Worm (Caenorhabditis elegans) whole organism, early embryonic: ENCODE results near the gene srr-6.

Experiments used
- B0310.2 ChIP-seq: sonication (generic microtip); optimal IDR thresholded peaks from 2 replicates; lab custom pipeline; 2016; ENCODE audit warnings: mild to moderate bottlenecking, missing genetic modification characterization, missing compliant biosample characterization
- F13C5.2 ChIP-seq: sonication (generic microtip); optimal IDR thresholded peaks from 2 replicates; lab custom pipeline; 2017; ENCODE audit warnings: mild to moderate bottlenecking, missing genetic modification characterization, inconsistent platforms, missing compliant biosample characterization
- aly-1 ChIP-seq: sonication (generic microtip); optimal IDR thresholded peaks from 2 replicates; lab custom pipeline; 2016; ENCODE audit warnings: missing genetic modification characterization, missing compliant biosample characterization
- ama-1 ChIP-seq: fragments of 150-350 bp; optimal IDR thresholded peaks from 2 replicates; lab custom pipeline; 2014
- ceh-13 ChIP-seq: fragments of 200-800 bp; sonication (Bioruptor generic); optimal IDR thresholded peaks from 2 replicates; lab custom pipeline; 2018; ENCODE audit warnings: mild to moderate bottlenecking, missing genetic modification characterization, missing compliant biosample characterization
- ceh-36 ChIP-seq: sonication (generic microtip); optimal IDR thresholded peaks from 2 replicates; lab custom pipeline; 2016; ENCODE audit warnings: missing genetic modification characterization, inconsistent platforms, missing compliant biosample characterization
- ets-7 ChIP-seq: sonication (generic microtip); optimal IDR thresholded peaks from 2 replicates; lab custom pipeline; 2016; ENCODE audit warnings: missing genotype, missing genetic modification characterization, missing compliant biosample characterization
- flt-1 ChIP-seq: fragments of 200-800 bp; sonication (Bioruptor generic); IDR thresholded peaks from 2 replicates; pipeline ENCODE4 v1.3.6; 2022; ENCODE audit warnings: missing genetic modification characterization, missing compliant biosample characterization
- hmbx-1 ChIP-seq: sonication (generic microtip); optimal IDR thresholded peaks from 2 replicates; lab custom pipeline; 2016; ENCODE audit warnings: mild to moderate bottlenecking, missing genetic modification characterization, missing compliant biosample characterization
- hmg-4 ChIP-seq: fragments of 200-800 bp; sonication (Bioruptor generic); optimal IDR thresholded peaks from 2 replicates; lab custom pipeline; 2018; ENCODE audit warnings: mild to moderate bottlenecking, missing genetic modification characterization, missing compliant biosample characterization
- hnd-1 ChIP-seq: sonication (generic microtip); optimal IDR thresholded peaks from 2 replicates; lab custom pipeline; 2016; ENCODE audit warnings: missing genetic modification characterization, missing compliant biosample characterization
- pes-1 ChIP-seq: fragments of 200-800 bp; sonication (Bioruptor generic); IDR thresholded peaks from 2 replicates; pipeline ENCODE4 v1.3.6; 2022; ENCODE audit warnings: missing genetic modification reagents, missing genetic modification characterization, missing compliant biosample characterization
- scrt-1 ChIP-seq: fragments of 200-800 bp; sonication (Bioruptor generic); IDR thresholded peaks from 2 replicates; pipeline ENCODE4 v1.3.6; 2022; ENCODE audit warnings: missing genetic modification characterization, missing compliant biosample characterization
- sea-1 ChIP-seq: fragments of 200-800 bp; sonication (Bioruptor generic); conservative IDR thresholded peaks from 2 replicates; pipeline ENCODE4 v1.3.6; 2022; ENCODE audit warnings: missing genetic modification characterization, missing compliant biosample characterization
- tbx-11 ChIP-seq: fragments of 200-800 bp; sonication (Bioruptor generic); IDR thresholded peaks from 2 replicates; pipeline ENCODE4 v1.3.6; 2022; ENCODE audit warnings: missing genetic modification characterization, missing compliant biosample characterization
- tbx-37 ChIP-seq: fragments of 200-800 bp; sonication (Bioruptor generic); conservative IDR thresholded peaks from 2 replicates; pipeline ENCODE4 v1.3.6; 2022; ENCODE audit warnings: missing genetic modification reagents, missing genetic modification characterization, missing compliant biosample characterization
- tra-4 ChIP-seq: sonication (generic microtip); optimal IDR thresholded peaks from 2 replicates; lab custom pipeline; 2017; ENCODE audit warnings: missing genetic modification characterization, missing compliant biosample characterization

Gene srr-6

ce11 chrV:4965790-4966189 is 46.8 kb upstream of the srr-6 start:
- TF ChIP-seq scrt-1 (GFP tag; lab: Robert Waterston, UW) (no peak), tbx-11 (GFP tag; lab: Robert Waterston, UW) (no peak), pes-1 (GFP tag; lab: Robert Waterston, UW) (no peak), ama-1 (lab: Kevin White, UChicago) (no peak), ceh-36 (tag; lab: Kevin White, UChicago) (no peak), sea-1 (GFP tag; lab: Robert Waterston, UW) (no peak)

DNA sequence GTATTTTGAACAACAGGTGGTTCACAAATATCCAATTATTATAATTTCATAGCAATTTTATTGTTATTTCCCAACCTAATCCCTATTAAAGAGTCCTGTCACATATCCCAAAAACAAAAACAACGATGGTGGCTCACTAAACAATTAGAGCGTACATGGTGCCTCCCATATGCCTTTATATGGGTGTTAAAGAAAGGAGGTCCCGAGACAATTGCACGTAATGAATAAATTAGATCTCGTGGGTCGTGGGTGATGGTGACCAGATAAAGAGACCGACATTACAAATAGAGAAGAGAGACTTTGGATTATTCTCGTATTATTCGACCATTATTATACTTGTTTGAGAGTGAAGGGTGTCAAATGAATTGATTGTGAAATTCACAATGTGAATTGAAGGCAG is 45.4 kb upstream of the srr-6 start:
- TF ChIP-seq pes-1 (GFP tag; lab: Robert Waterston, UW) = 0 out of 2 replicates have a peak, but pooled peaks have one; percentile 10
- no peak for TF ChIP-seq ceh-36 (tag; lab: Kevin White, UChicago)

ce11 chrV:4968775-4969174 is 43.8 kb upstream of the srr-6 start:
- TF ChIP-seq B0310.2 (tag; lab: Kevin White, UChicago) = no peak
- TF ChIP-seq aly-1 = no peak
- no peak for TF ChIP-seq ceh-13 (GFP tag; lab: Kevin White, UChicago)
- no peak for TF ChIP-seq tbx-11 (GFP tag; lab: Robert Waterston, UW)
- no peak for TF ChIP-seq sea-1 (GFP tag; lab: Robert Waterston, UW)
- no peak for TF ChIP-seq F13C5.2 (tag; lab: Kevin White, UChicago)
- no peak for TF ChIP-seq tbx-37 (GFP tag; lab: Robert Waterston, UW)
- TF ChIP-seq hnd-1 (tag; lab: Kevin White, UChicago) = no peak
- TF ChIP-seq hmg-4 = no peak
- no peak for TF ChIP-seq hmbx-1 (tag; lab: Kevin White, UChicago)
- TF ChIP-seq ceh-36 (tag; lab: Kevin White, UChicago) = no peak
- no peak for TF ChIP-seq tra-4
- TF ChIP-seq pes-1 (GFP tag; lab: Robert Waterston, UW) = no peak
- no peak for TF ChIP-seq ets-7 (tag; lab: Kevin White, UChicago)
- no peak for TF ChIP-seq flt-1 (GFP tag; lab: Robert Waterston, UW)
- no peak for TF ChIP-seq scrt-1 (GFP tag; lab: Robert Waterston, UW)
- no peak for TF ChIP-seq ama-1 (lab: Kevin White, UChicago)

- TF ChIP-seq tra-4 = no peak
- no peak for TF ChIP-seq scrt-1 (GFP tag; lab: Robert Waterston, UW)
- TF ChIP-seq ceh-36 (tag; lab: Kevin White, UChicago) = no peak
- TF ChIP-seq pes-1 (GFP tag; lab: Robert Waterston, UW) = no peak
- TF ChIP-seq F13C5.2 (tag; lab: Kevin White, UChicago) = no peak
- TF ChIP-seq sea-1 (GFP tag; lab: Robert Waterston, UW) = no peak
- no peak for TF ChIP-seq ets-7 (tag; lab: Kevin White, UChicago)
- no peak for TF ChIP-seq ama-1 (lab: Kevin White, UChicago)
- TF ChIP-seq hmbx-1 (tag; lab: Kevin White, UChicago) = no peak
These were observed 43.1 kb upstream of the srr-6 start for ce11 chrV:4969503-4969902.

ce11 chrV:4972943-4973342 is 39.7 kb upstream of the srr-6 start, which contains the start of gene srsx-9:
TSS of gene srsx-9 (minus strand) at chrV:4973043.
- TF ChIP-seq scrt-1 (GFP tag; lab: Robert Waterston, UW) (no peak), F13C5.2 (tag; lab: Kevin White, UChicago) (no peak), aly-1 (no peak)

DNA sequence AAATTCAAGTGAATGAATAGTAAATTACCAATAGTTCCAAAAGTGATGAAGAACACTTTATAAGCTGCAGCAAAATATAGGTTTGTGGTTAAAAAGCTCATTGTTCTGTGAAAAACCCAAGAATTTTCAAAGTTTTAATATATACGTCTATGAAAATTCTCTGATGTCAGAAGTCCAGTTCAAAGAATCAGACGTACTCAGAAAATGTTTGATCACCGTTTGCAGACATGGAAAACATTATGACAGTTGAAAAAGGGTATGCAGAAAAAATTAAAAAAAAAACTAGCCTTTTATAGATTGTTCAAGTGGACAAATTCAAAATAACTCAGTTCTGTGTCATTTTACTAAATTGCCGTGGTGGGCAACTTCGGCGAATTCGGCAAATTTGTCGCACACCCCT is 37.9 kb upstream of the srr-6 start, which contains the start of gene srsx-10:
srsx-10 (minus strand) TSS at position 101 of the 400 bp plus-strand sequence.
- TF ChIP-seq hmg-4 (no peak), hmbx-1 (tag; lab: Kevin White, UChicago) (no peak), tbx-11 (GFP tag; lab: Robert Waterston, UW) (no peak), ceh-13 (GFP tag; lab: Kevin White, UChicago) (no peak), F13C5.2 (tag; lab: Kevin White, UChicago) (no peak), ets-7 (tag; lab: Kevin White, UChicago) (no peak), pes-1 (GFP tag; lab: Robert Waterston, UW) (no peak), sea-1 (GFP tag; lab: Robert Waterston, UW) (no peak), tra-4 (no peak), aly-1 (no peak), flt-1 (GFP tag; lab: Robert Waterston, UW) (no peak), hnd-1 (tag; lab: Kevin White, UChicago) (no peak)

DNA sequence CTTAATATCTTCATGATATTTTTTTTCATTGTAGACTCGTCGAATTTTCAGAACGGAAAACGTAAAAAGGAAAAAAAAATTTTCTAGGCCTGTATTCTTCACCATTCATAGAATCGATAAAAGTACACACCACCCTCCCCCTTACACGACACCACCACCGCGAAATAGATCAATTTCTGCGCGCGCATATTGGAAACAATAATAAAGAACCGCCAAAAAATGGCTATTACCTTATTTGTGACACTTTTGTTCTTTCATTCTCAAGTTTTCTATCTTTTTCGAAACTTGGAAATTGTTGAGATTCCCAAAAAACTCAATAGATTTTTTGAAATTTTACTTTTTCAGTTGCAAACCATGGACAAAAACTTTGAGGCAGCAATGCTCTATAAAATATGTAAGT is 37.5 kb upstream of the srr-6 start, which contains the start of gene F26G5.1:
F26G5.1 (plus strand) TSS at position 339 of the 400 bp plus-strand sequence.
- no peak for TF ChIP-seq tbx-11 (GFP tag; lab: Robert Waterston, UW)
- no peak for TF ChIP-seq tbx-37 (GFP tag; lab: Robert Waterston, UW)
- TF ChIP-seq pes-1 (GFP tag; lab: Robert Waterston, UW) = no peak
- TF ChIP-seq ets-7 (tag; lab: Kevin White, UChicago) = no peak
- no peak for TF ChIP-seq aly-1
- TF ChIP-seq flt-1 (GFP tag; lab: Robert Waterston, UW) = no peak
- no peak for TF ChIP-seq scrt-1 (GFP tag; lab: Robert Waterston, UW)
- no peak for TF ChIP-seq ceh-13 (GFP tag; lab: Kevin White, UChicago)
- TF ChIP-seq hmg-4 = no peak
- no peak for TF ChIP-seq B0310.2 (tag; lab: Kevin White, UChicago)
- TF ChIP-seq F13C5.2 (tag; lab: Kevin White, UChicago) = no peak
- no peak for TF ChIP-seq tra-4

DNA sequence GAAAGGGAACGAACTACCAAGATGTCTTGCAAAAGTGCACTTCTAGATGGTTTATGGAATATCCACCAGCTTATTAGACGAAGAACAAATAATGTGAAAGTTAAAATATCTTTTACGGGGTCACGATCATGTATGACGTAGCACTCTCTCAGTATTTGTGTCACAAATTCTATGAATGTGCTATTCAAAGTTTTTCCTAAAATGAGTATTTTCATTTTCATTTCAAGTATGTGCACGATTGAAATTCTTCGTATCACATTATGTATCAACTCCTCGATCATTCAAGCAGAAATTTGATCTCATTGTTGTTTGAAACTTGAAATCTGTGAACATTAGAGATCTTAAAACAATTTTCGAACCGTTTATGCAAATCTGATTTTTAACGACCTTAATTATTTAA is 35.1 kb upstream of the srr-6 start:
- TF ChIP-seq flt-1 (GFP tag; lab: Robert Waterston, UW) = no peak
- TF ChIP-seq B0310.2 (tag; lab: Kevin White, UChicago) = no peak
- TF ChIP-seq ceh-13 (GFP tag; lab: Kevin White, UChicago) = no peak
- TF ChIP-seq aly-1 = no peak
- TF ChIP-seq F13C5.2 (tag; lab: Kevin White, UChicago) = no peak
- no peak for TF ChIP-seq sea-1 (GFP tag; lab: Robert Waterston, UW)
- no peak for TF ChIP-seq ets-7 (tag; lab: Kevin White, UChicago)
- TF ChIP-seq pes-1 (GFP tag; lab: Robert Waterston, UW) = no peak
- TF ChIP-seq tbx-11 (GFP tag; lab: Robert Waterston, UW) = no peak
- TF ChIP-seq tbx-37 (GFP tag; lab: Robert Waterston, UW) = no peak
- no peak for TF ChIP-seq hmbx-1 (tag; lab: Kevin White, UChicago)
- TF ChIP-seq ceh-36 (tag; lab: Kevin White, UChicago) = no peak
